Worm (Caenorhabditis elegans): ENCODE data around the gene taco-1.

- TF ChIP-seq ama-1 (optimal IDR thresholded peaks at IDR 0.05), result no peak
- TF ChIP-seq ama-1 (GFP tag; optimal IDR thresholded peaks at IDR 0.05), result no peak
- TF ChIP-seq mcd-1 (GFP tag; IDR thresholded peaks at IDR 0.05), result no peak
- no peak for TF ChIP-seq Y53G8AR.9 (GFP tag; conservative IDR thresholded peaks at IDR 0.05)
- no peak for TF ChIP-seq ceh-79 (tag; optimal IDR thresholded peaks at IDR 0.05)
- TF ChIP-seq ztf-26 (tag; optimal IDR thresholded peaks at IDR 0.05), result no peak
- TF ChIP-seq unc-62 (GFP tag; optimal IDR thresholded peaks at IDR 0.05), result no peak
- TF ChIP-seq snpc-4 (GFP tag; optimal IDR thresholded peaks at IDR 0.05), result no peak
- TF ChIP-seq snpc-4 (tag; optimal IDR thresholded peaks at IDR 0.05), result no peak
- TF ChIP-seq bed-2 (GFP tag; IDR thresholded peaks at IDR 0.05), result no peak
- no peak for TF ChIP-seq attf-6 (GFP tag; IDR thresholded peaks at IDR 0.05)
- no peak for TF ChIP-seq F57A8.1 (GFP tag; optimal IDR thresholded peaks at IDR 0.05)
- TF ChIP-seq Y79H2A.3 (GFP tag; conservative IDR thresholded peaks at IDR 0.05), result no peak
- TF ChIP-seq ztf-22 (GFP tag; optimal IDR thresholded peaks at IDR 0.05), result no peak
Measured at ce11 chrIII:283817-284216, at the start of gene taco-1.
